Fruit fly (Drosophila melanogaster) whole organism, embryonic: ENCODE results near the gene CG10348.

Experiments
- Abd-B ChIP-seq: fragments of 200-800 bp; sonication (Bioruptor generic); optimal IDR thresholded peaks from 2 replicates; lab custom pipeline; 2018; ENCODE audit warnings: missing biosample characterization, mild to moderate bottlenecking, missing genetic modification characterization, moderate library complexity
- Adf1 ChIP-seq: fragments of 200-800 bp; sonication (Bioruptor generic); IDR thresholded peaks from 2 replicates; pipeline ENCODE4 v1.3.6; 2022; ENCODE audit warnings: missing biosample characterization, missing genetic modification characterization
- BEAF-32 ChIP-seq: fragments of 200-800 bp; sonication (Bioruptor generic); optimal IDR thresholded peaks from 3 replicates; lab custom pipeline; 2017; ENCODE audit warnings: missing biosample characterization, missing genetic modification characterization, mild to moderate bottlenecking, moderate library complexity, missing genetic modification reagents
- CG10431 ChIP-seq: fragments of 200-800 bp; sonication (Bioruptor generic); optimal IDR thresholded peaks from 3 replicates; lab custom pipeline; 2018; ENCODE audit warnings: missing biosample characterization, mild to moderate bottlenecking, missing genetic modification characterization
- CG12071 ChIP-seq: fragments of 200-800 bp; sonication (Bioruptor generic); optimal IDR thresholded peaks from 3 replicates; lab custom pipeline; 2018; ENCODE audit warnings: missing biosample characterization, mild to moderate bottlenecking, missing genetic modification characterization
- CG12219 ChIP-seq: fragments of 200-800 bp; sonication (Bioruptor generic); optimal IDR thresholded peaks from 3 replicates; lab custom pipeline; 2018; ENCODE audit warnings: missing biosample characterization, mild to moderate bottlenecking, missing genetic modification characterization
- CG14667 ChIP-seq: fragments of 200-800 bp; sonication (Bioruptor generic); IDR thresholded peaks from 2 replicates; pipeline ENCODE4 v1.3.6; 2022; ENCODE audit warnings: missing biosample characterization, missing genetic modification characterization
- CG2875 ChIP-seq: fragments of 200-800 bp; sonication (Bioruptor generic); optimal IDR thresholded peaks from 2 replicates; lab custom pipeline; 2017; ENCODE audit warnings: missing biosample characterization, mild to moderate bottlenecking, missing genetic modification characterization, missing genetic modification reagents
- CG30431 ChIP-seq: fragments of 200-800 bp; sonication (Bioruptor generic); optimal IDR thresholded peaks from 2 replicates; lab custom pipeline; 2017; ENCODE audit warnings: missing biosample characterization, missing genetic modification characterization
- CG31365 ChIP-seq: fragments of 200-800 bp; sonication (Bioruptor generic); optimal IDR thresholded peaks from 2 replicates; lab custom pipeline; 2018; ENCODE audit warnings: missing biosample characterization, mild to moderate bottlenecking, missing genetic modification characterization
- CG3163 ChIP-seq: fragments of 200-800 bp; sonication (Bioruptor generic); optimal IDR thresholded peaks from 3 replicates; lab custom pipeline; 2016; ENCODE audit warnings: missing biosample characterization, missing genetic modification characterization
- CG4424 ChIP-seq: fragments of 200-800 bp; sonication (Bioruptor generic); optimal IDR thresholded peaks from 3 replicates; lab custom pipeline; 2016; ENCODE audit warnings: missing biosample characterization, missing genetic modification characterization
- CG4820 ChIP-seq: fragments of 200-800 bp; sonication (Bioruptor generic); optimal IDR thresholded peaks from 3 replicates; lab custom pipeline; 2016; ENCODE audit warnings: missing biosample characterization, missing genetic modification characterization
- CG6175 ChIP-seq: fragments of 200-800 bp; sonication (Bioruptor generic); IDR thresholded peaks from 3 replicates; pipeline ENCODE4 v1.3.6; 2022; ENCODE audit warnings: missing biosample characterization, missing genetic modification characterization
- CG7271 ChIP-seq: fragments of 200-800 bp; sonication (Bioruptor generic); optimal IDR thresholded peaks from 2 replicates; lab custom pipeline; 2018; ENCODE audit warnings: missing biosample characterization, mild to moderate bottlenecking, missing genetic modification characterization, moderate library complexity
- CG8089 ChIP-seq: fragments of 200-800 bp; sonication (Bioruptor generic); optimal IDR thresholded peaks from 3 replicates; lab custom pipeline; 2016; ENCODE audit warnings: missing biosample characterization, missing genetic modification characterization
- CG9609 ChIP-seq: fragments of 200-800 bp; sonication (Bioruptor generic); optimal IDR thresholded peaks from 3 replicates; lab custom pipeline; 2016; ENCODE audit warnings: missing biosample characterization, missing genetic modification characterization
- CG9797 ChIP-seq: fragments of 200-800 bp; sonication (Bioruptor generic); optimal IDR thresholded peaks from 3 replicates; lab custom pipeline; 2018; ENCODE audit warnings: missing biosample characterization, mild to moderate bottlenecking, missing genetic modification characterization
- Fer2 ChIP-seq: fragments of 200-800 bp; sonication (Bioruptor generic); optimal IDR thresholded peaks from 2 replicates; lab custom pipeline; 2018; ENCODE audit warnings: missing biosample characterization, mild to moderate bottlenecking, missing genetic modification characterization, moderate library complexity
- GATAe ChIP-seq: fragments of 200-800 bp; sonication (Bioruptor generic); conservative IDR thresholded peaks from 2 replicates; pipeline ENCODE4 v1.3.6; 2022; ENCODE audit warnings: missing biosample characterization, missing genetic modification characterization
- Gug ChIP-seq: fragments of 200-800 bp; sonication (Bioruptor generic); IDR thresholded peaks from 4 replicates; pipeline ENCODE4 v1.3.6; 2022; ENCODE audit warnings: missing biosample characterization, missing genetic modification characterization
- HLH4C ChIP-seq: fragments of 200-800 bp; sonication (Bioruptor generic); IDR thresholded peaks from 3 replicates; pipeline ENCODE4 v1.3.6; 2022; ENCODE audit warnings: missing biosample characterization, missing genetic modification characterization; ENCODE audit not compliant: partially characterized antibody
- Hsf ChIP-seq: fragments of 200-800 bp; sonication (Bioruptor generic); optimal IDR thresholded peaks from 3 replicates; lab custom pipeline; 2016; ENCODE audit warnings: missing biosample characterization, missing genetic modification characterization
- Mad ChIP-seq: fragments of 200-800 bp; sonication (Bioruptor generic); optimal IDR thresholded peaks from 2 replicates; lab custom pipeline; 2016; ENCODE audit warnings: missing biosample characterization, missing genetic modification characterization
- Nf-YC ChIP-seq: fragments of 200-800 bp; optimal IDR thresholded peaks from 3 replicates; lab custom pipeline; 2019; ENCODE audit warnings: missing biosample characterization, mild to moderate bottlenecking, missing genetic modification characterization, moderate library complexity
- Opbp ChIP-seq: fragments of 200-800 bp; sonication (Bioruptor generic); IDR thresholded peaks from 3 replicates; pipeline ENCODE4 v1.3.6; 2022; ENCODE audit warnings: missing biosample characterization, missing genetic modification characterization; ENCODE audit not compliant: partially characterized antibody
- Optix ChIP-seq: fragments of 200-800 bp; sonication (Bioruptor generic); IDR thresholded peaks from 3 replicates; pipeline ENCODE4 v1.3.6; 2022; ENCODE audit warnings: missing biosample characterization, missing genetic modification characterization
- ap ChIP-seq: fragments of 200-800 bp; sonication (Bioruptor generic); IDR thresholded peaks from 2 replicates; pipeline ENCODE4 v1.3.6; 2022; ENCODE audit warnings: missing biosample characterization, missing genetic modification characterization
- ash1 ChIP-seq: fragments of 200-800 bp; sonication (Bioruptor generic); optimal IDR thresholded peaks from 2 replicates; lab custom pipeline; 2018; ENCODE audit warnings: missing biosample characterization, mild to moderate bottlenecking, missing genetic modification characterization
- bsh ChIP-seq, 2 experiments: fragments of 200-800 bp; sonication (Bioruptor generic); optimal IDR thresholded peaks; 2 replicates each; lab custom pipeline; 2017 to 2018; ENCODE audit warnings: mild to moderate bottlenecking in 2 of 2, missing biosample characterization in 2 of 2, missing genetic modification characterization in 2 of 2, moderate library complexity in 1 of 2
- btn ChIP-seq: fragments of 200-800 bp; sonication (Bioruptor generic); optimal IDR thresholded peaks from 2 replicates; lab custom pipeline; 2016; ENCODE audit warnings: missing biosample characterization, missing genetic modification characterization
- cad ChIP-seq: fragments of >200 bp; optimal IDR thresholded peaks from 2 replicates; lab custom pipeline; 2017; ENCODE audit warnings: missing biosample characterization, missing genetic modification characterization
- cg ChIP-seq: fragments of 200-800 bp; sonication (Bioruptor generic); optimal IDR thresholded peaks from 3 replicates; lab custom pipeline; 2019; ENCODE audit warnings: missing biosample characterization, mild to moderate bottlenecking, missing genetic modification characterization, moderate library complexity
- chif ChIP-seq, 2 experiments: fragments of 200-800 bp; sonication (Bioruptor generic); optimal IDR thresholded peaks; 3 replicates each; lab custom pipeline; 2016; ENCODE audit warnings: missing biosample characterization in 2 of 2, missing genetic modification characterization in 2 of 2
- chinmo ChIP-seq: fragments of 200-800 bp; sonication (Bioruptor generic); IDR thresholded peaks from 4 replicates; pipeline ENCODE4 v1.3.6; 2022; ENCODE audit warnings: missing biosample characterization, missing genetic modification characterization; ENCODE audit not compliant: partially characterized antibody
- chm ChIP-seq: fragments of 200-800 bp; sonication (Bioruptor generic); IDR thresholded peaks from 2 replicates; pipeline ENCODE4 v1.3.6; 2022; ENCODE audit warnings: missing biosample characterization, missing genetic modification characterization
- dysf ChIP-seq: fragments of 200-800 bp; sonication (Bioruptor generic); IDR thresholded peaks from 3 replicates; pipeline ENCODE4 v1.3.6; 2022; ENCODE audit warnings: missing biosample characterization, missing genetic modification characterization
- fd3F ChIP-seq: fragments of 200-800 bp; sonication (Bioruptor generic); optimal IDR thresholded peaks from 2 replicates; lab custom pipeline; 2018; ENCODE audit warnings: missing biosample characterization, mild to moderate bottlenecking, missing genetic modification characterization, moderate library complexity
- ftz-f1 ChIP-seq: fragments of 200-800 bp; sonication (Bioruptor generic); optimal IDR thresholded peaks from 2 replicates; lab custom pipeline; 2016; ENCODE audit warnings: missing biosample characterization, missing genetic modification characterization
- fu2 ChIP-seq: fragments of 200-800 bp; sonication (Bioruptor generic); optimal IDR thresholded peaks from 2 replicates; lab custom pipeline; 2016; ENCODE audit warnings: missing biosample characterization, missing genetic modification characterization
- grau ChIP-seq: fragments of 200-800 bp; optimal IDR thresholded peaks from 3 replicates; lab custom pipeline; 2019; ENCODE audit warnings: missing biosample characterization, mild to moderate bottlenecking, missing genetic modification characterization, moderate library complexity
- jing ChIP-seq: fragments of 200-800 bp; sonication (Bioruptor generic); optimal IDR thresholded peaks from 2 replicates; lab custom pipeline; 2018; ENCODE audit warnings: missing biosample characterization, mild to moderate bottlenecking, missing genetic modification characterization
- lilli ChIP-seq: fragments of 200-800 bp; sonication (Bioruptor generic); optimal IDR thresholded peaks from 3 replicates; lab custom pipeline; 2016; ENCODE audit warnings: missing biosample characterization, missing genetic modification characterization
- nau ChIP-seq: fragments of 200-800 bp; sonication (Bioruptor generic); optimal IDR thresholded peaks from 3 replicates; lab custom pipeline; 2017; ENCODE audit warnings: missing biosample characterization, mild to moderate bottlenecking, missing genetic modification characterization, missing genetic modification reagents
- nmo ChIP-seq: fragments of 200-800 bp; sonication (Bioruptor generic); optimal IDR thresholded peaks from 2 replicates; lab custom pipeline; 2018; ENCODE audit warnings: missing biosample characterization, mild to moderate bottlenecking, missing genetic modification characterization, moderate library complexity
- odd ChIP-seq: fragments of 200-800 bp; sonication (Bioruptor generic); optimal IDR thresholded peaks from 2 replicates; lab custom pipeline; 2017; ENCODE audit warnings: missing biosample characterization, mild to moderate bottlenecking, missing genetic modification characterization
- sc ChIP-seq, 3 experiments: fragments of >200 bp in 2 of 3; fragments of 200-800 bp in 1 of 3; sonication (Bioruptor generic) in 1 of 3; optimal IDR thresholded peaks; 2 replicates in 2 of 3; 3 replicates in 1 of 3; lab custom pipeline; 2017; ENCODE audit warnings: mild to moderate bottlenecking in 1 of 3, missing biosample characterization in 1 of 3, missing genetic modification characterization in 1 of 3, missing genetic modification reagents in 1 of 3
- sug ChIP-seq: fragments of 200-800 bp; optimal IDR thresholded peaks from 2 replicates; lab custom pipeline; 2019; ENCODE audit warnings: missing biosample characterization, mild to moderate bottlenecking, missing genetic modification characterization, moderate library complexity

CG10348 gene

dm6 chr2L:18693877-18694723 lies 38.2 kb downstream of the CG10348 start (continued):
- 0 out of 2 replicates have a peak, but pooled peaks have one; percentile 20 for TF ChIP-seq CG14667 (GFP tag; lab: Robert Waterston, UW)
- peak; percentile 9 for TF ChIP-seq nmo (GFP tag; lab: Kevin White, UChicago)
- peak; percentile 55 for TF ChIP-seq fu2
- no peak for TF ChIP-seq GATAe
- TF ChIP-seq lilli (GFP tag; lab: Kevin White, UChicago), result peak; percentile 79
- TF ChIP-seq Mad (GFP tag; lab: Kevin White, UChicago), result no peak
- TF ChIP-seq chinmo, result peak; percentile 70; the same call in 2 of the 4 replicates
- TF ChIP-seq chm (GFP tag; lab: Robert Waterston, UW), result no peak; the same call in 1 of the 2 replicates
- TF ChIP-seq CG9609 (GFP tag; lab: Kevin White, UChicago), result peak; percentile 72
- peak; percentile 60 for TF ChIP-seq ap (GFP tag; lab: Robert Waterston, UW)
- peak in 1 of 2 experiments; percentile 43 for TF ChIP-seq chif (GFP tag; optimal IDR thresholded peaks at IDR 0.05; lab: Kevin White, UChicago)
- peak; percentile 17 to 53 for TF ChIP-seq bsh (GFP tag; optimal IDR thresholded peaks at IDR 0.05; lab: Kevin White, UChicago)
- TF ChIP-seq Hsf (GFP tag; lab: Kevin White, UChicago), result peak; percentile 51
- no peak for TF ChIP-seq CG6175 (GFP tag; lab: Robert Waterston, UW)
- no peak for TF ChIP-seq CG30431
- TF ChIP-seq fd3F (GFP tag; lab: Kevin White, UChicago), result no peak
- TF ChIP-seq Opbp, result no peak
- TF ChIP-seq ftz-f1 (GFP tag; lab: Kevin White, UChicago), result peak; percentile 97
- TF ChIP-seq CG2875 (GFP tag; lab: Kevin White, UChicago), result peak; percentile 21
- TF ChIP-seq Nf-YC (tag; lab: Kevin White, UChicago), result peak; percentile 44
- peak; percentile 63 for TF ChIP-seq CG4424 (GFP tag; lab: Kevin White, UChicago)
- no peak for TF ChIP-seq BEAF-32 (GFP tag; lab: Kevin White, UChicago)
- TF ChIP-seq Optix, result peak; percentile 80
- peak; percentile 38 for TF ChIP-seq CG3163
- peak; percentile 55 for TF ChIP-seq CG12071 (GFP tag; lab: Kevin White, UChicago)
- peak; percentile 12 for TF ChIP-seq btn (GFP tag; lab: Kevin White, UChicago)
- peak; percentile 66; the same call in 3 of the 4 replicates for TF ChIP-seq Gug (GFP tag; lab: Robert Waterston, UW)
- TF ChIP-seq CG8089 (GFP tag; lab: Kevin White, UChicago), result peak; percentile 35
- no peak for TF ChIP-seq sc (optimal IDR thresholded peaks at IDR 0.05; lab: Kevin White, UChicago)
- TF ChIP-seq sc (GFP tag; optimal IDR thresholded peaks at IDR 0.05; lab: Kevin White, UChicago), result no peak
- TF ChIP-seq Fer2, result no peak
- TF ChIP-seq grau (tag; lab: Kevin White, UChicago), result peak; percentile 46
- TF ChIP-seq sug (tag; lab: Kevin White, UChicago), result peak; percentile 100
- no peak for TF ChIP-seq CG31365 (tag; lab: Kevin White, UChicago)
- TF ChIP-seq CG12219 (GFP tag; lab: Kevin White, UChicago), result peak; percentile 58
- TF ChIP-seq jing (GFP tag; lab: Kevin White, UChicago), result peak; percentile 5
- no peak for TF ChIP-seq ash1 (GFP tag; lab: Kevin White, UChicago)
- TF ChIP-seq dysf, result peak; percentile 58; the same call in 2 of the 3 replicates
- no peak for TF ChIP-seq CG7271 (tag; lab: Kevin White, UChicago)
- TF ChIP-seq cad, result no peak
- no peak for TF ChIP-seq nau (GFP tag; lab: Kevin White, UChicago)
- no peak for TF ChIP-seq CG9797 (GFP tag; lab: Kevin White, UChicago)
- TF ChIP-seq CG4820 (GFP tag; lab: Kevin White, UChicago), result peak; percentile 39
- no peak for TF ChIP-seq HLH4C
- TF ChIP-seq Adf1 (GFP tag; lab: Robert Waterston, UW), result no peak; the same call in 1 of the 2 replicates
- TF ChIP-seq Abd-B (GFP tag; lab: Kevin White, UChicago), result no peak
- no peak for TF ChIP-seq CG10431
- TF ChIP-seq odd (GFP tag; lab: Kevin White, UChicago), result peak; percentile 45
- no peak for TF ChIP-seq cg (GFP tag; lab: Kevin White, UChicago)
